Worm (Caenorhabditis elegans): ENCODE data around the gene srw-6.

srw-6 gene

DNA sequence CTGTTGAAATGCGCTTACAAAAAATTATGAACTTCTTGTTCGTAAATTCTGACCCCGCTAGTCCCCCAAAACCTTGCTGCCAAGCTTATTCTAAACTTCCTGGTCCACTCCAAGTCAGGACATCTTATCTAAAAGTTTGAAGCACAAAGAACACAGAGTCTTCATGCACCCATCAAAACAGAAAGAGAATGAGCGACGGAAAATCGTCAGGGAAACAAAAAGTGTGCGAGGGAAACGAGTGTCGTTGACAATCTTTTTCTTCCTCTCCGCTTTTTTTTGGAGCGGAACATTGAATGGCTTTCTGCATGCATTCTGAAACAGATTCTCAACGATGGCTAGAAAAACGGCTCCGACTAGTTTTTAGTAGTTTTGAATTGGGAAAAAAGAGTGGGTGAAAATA is 16.8 kb downstream of the srw-6 start:
- TF ChIP-seq mab-5 (tag; optimal IDR thresholded peaks at IDR 0.05) (no peak), zip-8 (tag; optimal IDR thresholded peaks at IDR 0.05) (no peak), ceh-83 (GFP tag; optimal IDR thresholded peaks at IDR 0.05) (no peak), ceh-39 (tag; optimal IDR thresholded peaks at IDR 0.05) (no peak), flh-1 (GFP tag; optimal IDR thresholded peaks at IDR 0.05) (no peak), ham-2 (GFP tag; optimal IDR thresholded peaks at IDR 0.05) (no peak), hlh-1 (tag; optimal IDR thresholded peaks at IDR 0.05) (no peak), nhr-12 (tag; optimal IDR thresholded peaks at IDR 0.05) (no peak), cnd-1 (tag; optimal IDR thresholded peaks at IDR 0.05) (no peak), mep-1 (tag; optimal IDR thresholded peaks at IDR 0.05) (no peak), blmp-1 (tag; optimal IDR thresholded peaks at IDR 0.05) (no peak), nhr-28 (tag; optimal IDR thresholded peaks at IDR 0.05) (no peak), ztf-11 (tag; optimal IDR thresholded peaks at IDR 0.05) (no peak), M03D4.4 (tag; optimal IDR thresholded peaks at IDR 0.05) (no peak), snpc-4 (tag; optimal IDR thresholded peaks at IDR 0.05) (no peak)

ce11 chrV:3831616-3832015 is 23.2 kb downstream of the srw-6 start, which contains the start of gene H10D18.5:
TSS of gene H10D18.5 (minus strand) at chrV:3831716.
- TF ChIP-seq unc-62 (GFP tag; optimal IDR thresholded peaks at IDR 0.05) = no peak
- no peak for TF ChIP-seq M03D4.4 (tag; optimal IDR thresholded peaks at IDR 0.05)
- TF ChIP-seq ztf-11 (tag; optimal IDR thresholded peaks at IDR 0.05) = no peak
- no peak for TF ChIP-seq unc-120 (tag; optimal IDR thresholded peaks at IDR 0.05; ENCODE audit: poor library complexity, severe bottlenecking)
- TF ChIP-seq flh-1 (GFP tag; optimal IDR thresholded peaks at IDR 0.05) = no peak
- TF ChIP-seq lsy-2 (tag; optimal IDR thresholded peaks at IDR 0.05) = no peak
- no peak for TF ChIP-seq lin-32 (GFP tag; optimal IDR thresholded peaks at IDR 0.05)

DNA sequence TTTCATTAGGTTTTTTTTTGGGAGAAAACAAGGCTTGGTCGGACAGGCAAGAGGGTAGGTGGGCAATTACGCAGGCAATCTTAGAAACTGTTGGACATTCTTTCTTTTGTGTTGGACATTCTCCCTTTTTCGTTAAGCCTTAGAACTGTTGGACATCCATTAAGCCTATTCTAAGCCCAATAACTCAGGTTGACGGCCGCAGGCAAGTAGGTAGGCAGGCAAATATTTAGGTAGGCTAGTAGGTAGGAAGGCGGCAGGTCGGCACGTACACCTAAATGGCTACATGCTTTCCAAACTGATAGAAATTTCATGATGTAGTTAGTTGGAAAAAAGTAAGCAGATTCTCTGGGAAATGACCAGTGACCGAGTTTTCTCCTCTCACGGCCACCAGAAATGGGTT is 23.7 kb downstream of the srw-6 start:
- TF ChIP-seq nhr-2 (tag; optimal IDR thresholded peaks at IDR 0.05) (no peak), blmp-1 (tag; optimal IDR thresholded peaks at IDR 0.05) (no peak), unc-39 (tag; optimal IDR thresholded peaks at IDR 0.05) (no peak), drap-1 (GFP tag; optimal IDR thresholded peaks at IDR 0.05) (no peak), ceh-83 (GFP tag; optimal IDR thresholded peaks at IDR 0.05) (no peak), unc-62 (GFP tag; optimal IDR thresholded peaks at IDR 0.05) (no peak), elt-1 (tag; optimal IDR thresholded peaks at IDR 0.05; ENCODE audit: borderline replicate concordance, insufficient read depth) (no peak), mab-5 (tag; optimal IDR thresholded peaks at IDR 0.05) (no peak), nhr-76 (tag; optimal IDR thresholded peaks at IDR 0.05) (no peak), unc-120 (tag; optimal IDR thresholded peaks at IDR 0.05; ENCODE audit: poor library complexity, severe bottlenecking) (no peak), bed-3 (GFP tag; optimal IDR thresholded peaks at IDR 0.05) (no peak), ces-1 (GFP tag; optimal IDR thresholded peaks at IDR 0.05) (no peak), snpc-4 (tag; optimal IDR thresholded peaks at IDR 0.05) (no peak), mls-2 (tag; optimal IDR thresholded peaks at IDR 0.05) (no peak), flh-1 (GFP tag; optimal IDR thresholded peaks at IDR 0.05) (no peak), ztf-11 (tag; optimal IDR thresholded peaks at IDR 0.05) (no peak), nhr-28 (tag; optimal IDR thresholded peaks at IDR 0.05) (no peak), lin-13 (tag; optimal IDR thresholded peaks at IDR 0.05) (no peak), lin-32 (GFP tag; optimal IDR thresholded peaks at IDR 0.05) (no peak), lsy-2 (tag; optimal IDR thresholded peaks at IDR 0.05) (no peak)

DNA sequence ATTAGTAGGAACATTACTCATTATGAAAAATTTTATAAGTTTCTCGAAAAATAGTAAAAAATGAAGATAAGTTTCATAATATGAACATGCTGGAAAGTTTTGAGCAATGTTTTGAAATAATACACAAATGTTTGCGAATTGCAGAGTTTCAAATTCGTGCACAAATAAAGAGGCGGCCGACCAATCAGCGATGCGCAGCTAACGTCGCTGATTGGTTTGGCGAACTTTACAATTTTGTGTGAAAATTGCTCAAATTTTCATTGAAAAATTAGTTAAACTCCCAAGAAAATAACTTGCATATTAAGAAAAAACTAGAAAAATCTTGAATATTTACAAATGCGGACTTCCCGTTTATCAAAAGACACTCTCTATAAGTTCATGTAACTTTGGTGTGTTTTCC is 24.2 kb downstream of the srw-6 start:
- TF ChIP-seq bed-3 (GFP tag; optimal IDR thresholded peaks at IDR 0.05) (no peak), elt-3 (tag; optimal IDR thresholded peaks at IDR 0.05) (no peak), tbx-8 (GFP tag; optimal IDR thresholded peaks at IDR 0.05) (no peak), cnd-1 (tag; optimal IDR thresholded peaks at IDR 0.05) (no peak), snpc-4 (tag; optimal IDR thresholded peaks at IDR 0.05) (no peak), lin-32 (GFP tag; optimal IDR thresholded peaks at IDR 0.05) (no peak), mab-5 (tag; optimal IDR thresholded peaks at IDR 0.05) (no peak), sptf-1 (tag; optimal IDR thresholded peaks at IDR 0.05) (no peak), sem-2 (GFP tag; optimal IDR thresholded peaks at IDR 0.05) (no peak), lsy-2 (tag; optimal IDR thresholded peaks at IDR 0.05) (no peak), ceh-43 (GFP tag; optimal IDR thresholded peaks at IDR 0.05) (no peak), drap-1 (GFP tag; optimal IDR thresholded peaks at IDR 0.05) (no peak), ceh-39 (tag; optimal IDR thresholded peaks at IDR 0.05) (no peak)

ce11 chrV:3841462-3841861 is 33.0 kb downstream of the srw-6 start:
- TF ChIP-seq unc-120 (tag; optimal IDR thresholded peaks at IDR 0.05; ENCODE audit: poor library complexity, severe bottlenecking) (no peak), unc-62 (GFP tag; optimal IDR thresholded peaks at IDR 0.05) (no peak), lin-13 (tag; optimal IDR thresholded peaks at IDR 0.05) (no peak), tbx-8 (GFP tag; optimal IDR thresholded peaks at IDR 0.05) (no peak), nhr-237 (tag; optimal IDR thresholded peaks at IDR 0.05) (no peak), hlh-1 (tag; optimal IDR thresholded peaks at IDR 0.05) (no peak), lin-32 (GFP tag; optimal IDR thresholded peaks at IDR 0.05) (no peak), sem-2 (GFP tag; optimal IDR thresholded peaks at IDR 0.05) (no peak), lsy-2 (tag; optimal IDR thresholded peaks at IDR 0.05) (no peak), snpc-4 (tag; optimal IDR thresholded peaks at IDR 0.05) (no peak), mab-5 (tag; optimal IDR thresholded peaks at IDR 0.05) (no peak), ztf-11 (tag; optimal IDR thresholded peaks at IDR 0.05) (no peak), ceh-43 (GFP tag; optimal IDR thresholded peaks at IDR 0.05) (no peak), ham-2 (GFP tag; optimal IDR thresholded peaks at IDR 0.05) (no peak), mep-1 (tag; optimal IDR thresholded peaks at IDR 0.05) (no peak), unc-39 (tag; optimal IDR thresholded peaks at IDR 0.05) (no peak)
